Worm (Caenorhabditis elegans) whole organism, L2 larva: ENCODE measurements around the gene F21D9.4.

Experiments used
- F13H6.1 ChIP-seq: sonication (generic microtip); optimal IDR thresholded peaks from 2 replicates; lab custom pipeline; 2016; ENCODE audit warnings: missing genetic modification characterization, missing compliant biosample characterization
- R02D3.7 ChIP-seq: fragments of 150-350 bp; optimal IDR thresholded peaks from 2 replicates; lab custom pipeline; 2014; ENCODE audit warnings: missing biosample characterization, missing genetic modification characterization
- Y55F3AM.14 ChIP-seq: fragments of 200-800 bp; sonication (Bioruptor generic); optimal IDR thresholded peaks from 2 replicates; lab custom pipeline; 2018; ENCODE audit warnings: mild to moderate bottlenecking, missing genetic modification characterization, missing compliant biosample characterization
- alr-1 ChIP-seq: fragments of 150-350 bp; optimal IDR thresholded peaks from 2 replicates; lab custom pipeline; 2014; ENCODE audit warnings: missing biosample characterization, missing genetic modification characterization
- aly-2 ChIP-seq: fragments of 150-350 bp; optimal IDR thresholded peaks from 2 replicates; lab custom pipeline; 2014; ENCODE audit warnings: missing biosample characterization, missing genetic modification characterization
- blmp-1 ChIP-seq: sonication (generic microtip); optimal IDR thresholded peaks from 2 replicates; lab custom pipeline; 2017; ENCODE audit warnings: missing genetic modification characterization, mild to moderate bottlenecking, missing compliant biosample characterization, antibody characterized with exemption, moderate library complexity; ENCODE audit not compliant: insufficient read depth
- ceh-16 ChIP-seq: fragments of 150-350 bp; optimal IDR thresholded peaks from 2 replicates; lab custom pipeline; 2014; ENCODE audit warnings: missing biosample characterization, missing genetic modification characterization
- crh-2 ChIP-seq: sonication (generic microtip); optimal IDR thresholded peaks from 2 replicates; lab custom pipeline; 2017; ENCODE audit warnings: missing biosample characterization, missing genetic modification characterization
- dmd-4 ChIP-seq: sonication (generic microtip); optimal IDR thresholded peaks from 2 replicates; lab custom pipeline; 2017; ENCODE audit warnings: missing biosample characterization, missing genetic modification characterization
- egl-27 ChIP-seq: sonication (generic microtip); optimal IDR thresholded peaks from 3 replicates; lab custom pipeline; 2017; ENCODE audit warnings: missing biosample characterization, missing genetic modification reagents, missing genetic modification characterization
- elt-1 ChIP-seq: fragments of 150-350 bp; optimal IDR thresholded peaks from 2 replicates; lab custom pipeline; 2014; ENCODE audit warnings: missing biosample characterization, missing genetic modification characterization
- fos-1 ChIP-seq: fragments of 150-350 bp; optimal IDR thresholded peaks from 2 replicates; lab custom pipeline; 2014; ENCODE audit warnings: missing biosample characterization, missing genetic modification characterization
- lin-11 ChIP-seq: fragments of 150-350 bp; sonication (generic microtip); optimal IDR thresholded peaks from 2 replicates; lab custom pipeline; 2014; ENCODE audit warnings: missing biosample characterization, missing genetic modification characterization, inconsistent platforms, mixed read lengths
- lin-13 ChIP-seq: fragments of 150-350 bp; optimal IDR thresholded peaks from 2 replicates; lab custom pipeline; 2014; ENCODE audit warnings: missing biosample characterization, missing genetic modification reagents, missing genetic modification characterization
- lin-39 ChIP-seq: fragments of 150-350 bp; optimal IDR thresholded peaks from 2 replicates; lab custom pipeline; 2014; ENCODE audit warnings: missing biosample characterization, missing genetic modification reagents, missing genetic modification characterization
- lsy-2 ChIP-seq, 2 experiments: fragments of 150-350 bp in 1 of 2; sonication (generic microtip) in 1 of 2; optimal IDR thresholded peaks; 2 replicates each; lab custom pipeline; 2014 to 2017; ENCODE audit warnings: missing biosample characterization in 2 of 2, missing genetic modification characterization in 2 of 2
- mbf-1 ChIP-seq: sonication (generic microtip); optimal IDR thresholded peaks from 2 replicates; lab custom pipeline; 2017; ENCODE audit warnings: missing biosample characterization, missing genetic modification characterization
- mdl-1 ChIP-seq, 2 experiments: fragments of 150-350 bp in 1 of 2; sonication (generic microtip) in 1 of 2; optimal IDR thresholded peaks; 2 replicates each; lab custom pipeline; 2017; ENCODE audit warnings: missing biosample characterization in 2 of 2, missing genetic modification characterization in 2 of 2
- nhr-12 ChIP-seq: fragments of 150-350 bp; optimal IDR thresholded peaks from 2 replicates; lab custom pipeline; 2014; ENCODE audit warnings: missing biosample characterization, missing genetic modification characterization
- nhr-21 ChIP-seq: fragments of 150-350 bp; optimal IDR thresholded peaks from 2 replicates; lab custom pipeline; 2014; ENCODE audit warnings: missing biosample characterization, missing genetic modification characterization
- nhr-25 ChIP-seq: fragments of 150-350 bp; sonication (generic microtip); optimal IDR thresholded peaks from 3 replicates; lab custom pipeline; 2014; ENCODE audit warnings: missing biosample characterization, missing genetic modification characterization
- nhr-6 ChIP-seq: fragments of 150-350 bp; optimal IDR thresholded peaks from 2 replicates; lab custom pipeline; 2014; ENCODE audit warnings: missing biosample characterization, missing genetic modification characterization
- peb-1 ChIP-seq: fragments of 150-350 bp; optimal IDR thresholded peaks from 2 replicates; lab custom pipeline; 2014; ENCODE audit warnings: missing biosample characterization, missing genetic modification characterization
- sem-4 ChIP-seq: fragments of 150-350 bp; optimal IDR thresholded peaks from 2 replicates; lab custom pipeline; 2014; ENCODE audit warnings: missing biosample characterization, missing genetic modification reagents, missing genetic modification characterization
- skn-1 ChIP-seq: sonication (generic microtip); optimal IDR thresholded peaks from 2 replicates; lab custom pipeline; 2017; ENCODE audit warnings: missing biosample characterization, missing genetic modification characterization
- sma-3 ChIP-seq: sonication (generic microtip); optimal IDR thresholded peaks from 2 replicates; lab custom pipeline; 2016; ENCODE audit warnings: missing genetic modification reagents, missing genetic modification characterization, missing compliant biosample characterization
- unc-39 ChIP-seq: fragments of 150-350 bp; optimal IDR thresholded peaks from 2 replicates; lab custom pipeline; 2014; ENCODE audit warnings: missing biosample characterization, missing genetic modification characterization
- unc-55 ChIP-seq: fragments of 150-350 bp; sonication (generic microtip); optimal IDR thresholded peaks from 3 replicates; lab custom pipeline; 2014; ENCODE audit warnings: missing biosample characterization, missing genetic modification reagents, missing genetic modification characterization
- unc-62 ChIP-seq: fragments of 150-350 bp; optimal IDR thresholded peaks from 2 replicates; lab custom pipeline; 2014; ENCODE audit warnings: missing biosample characterization, missing genetic modification reagents, missing genetic modification characterization
- zag-1 ChIP-seq: fragments of 150-350 bp; optimal IDR thresholded peaks from 2 replicates; lab custom pipeline; 2014; ENCODE audit warnings: missing biosample characterization, missing genetic modification characterization
- ztf-1 ChIP-seq: fragments of 200-800 bp; sonication (Bioruptor generic); conservative IDR thresholded peaks from 2 replicates; pipeline ENCODE4 v1.3.6; 2022; ENCODE audit warnings: missing genetic modification characterization, missing compliant biosample characterization
- ztf-4 ChIP-seq: fragments of 150-350 bp; optimal IDR thresholded peaks from 2 replicates; lab custom pipeline; 2014; ENCODE audit warnings: missing biosample characterization, missing genetic modification characterization

F21D9.4 gene

DNA sequence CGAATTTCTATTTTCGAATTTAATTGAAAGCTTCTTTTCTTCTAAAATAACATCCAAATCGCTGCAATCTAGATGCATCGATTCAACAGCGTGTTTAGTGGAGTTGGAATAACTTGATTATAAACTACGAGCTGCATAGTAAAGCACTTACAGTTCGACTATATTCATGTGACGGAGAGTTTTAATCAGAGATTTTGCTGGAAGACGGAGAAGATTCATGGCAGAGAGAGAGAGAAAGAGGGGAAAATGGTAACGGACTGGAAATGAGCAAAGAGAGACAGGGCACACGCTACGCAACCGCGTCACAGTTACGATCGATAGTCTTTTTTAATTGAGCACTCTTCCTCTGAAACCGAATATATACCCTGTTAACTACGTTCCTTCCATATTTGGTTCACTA is 20.2 kb upstream of the F21D9.4 start, which contains the start of gene fbxb-116:
TSS of gene fbxb-116 (plus strand) at position 301 of the 400 bp plus-strand sequence.
- TF ChIP-seq nhr-12 (tag; lab: Kevin White, UChicago) (no peak), mdl-1 (tag; optimal IDR thresholded peaks at IDR 0.05; lab: Kevin White, UChicago) (no peak), blmp-1 (tag; lab: Kevin White, UChicago) (no peak), lin-11 (tag; lab: Kevin White, UChicago) (no peak), unc-39 (tag; lab: Kevin White, UChicago) (no peak), Y55F3AM.14 (GFP tag; lab: Kevin White, UChicago) (no peak), lin-39 (tag; lab: Kevin White, UChicago) (no peak), nhr-21 (tag; lab: Kevin White, UChicago) (no peak), lsy-2 (tag; optimal IDR thresholded peaks at IDR 0.05; lab: Kevin White, UChicago) (no peak), nhr-6 (tag; lab: Kevin White, UChicago) (no peak), ceh-16 (tag; lab: Kevin White, UChicago) (no peak), peb-1 (tag; lab: Kevin White, UChicago) (no peak), lin-13 (GFP tag; lab: Kevin White, UChicago) (no peak), ztf-4 (tag; lab: Kevin White, UChicago) (no peak), unc-55 (GFP tag; lab: Kevin White, UChicago) (no peak), R02D3.7 (tag; lab: Kevin White, UChicago) (no peak), sem-4 (tag; lab: Kevin White, UChicago) (no peak), fos-1 (tag; lab: Kevin White, UChicago) (no peak), unc-62 (GFP tag; lab: Kevin White, UChicago) (no peak)
- TF ChIP-seq, all 48 proteins: peak for 0

- TF ChIP-seq unc-55 (GFP tag; lab: Kevin White, UChicago) (no peak), mbf-1 (tag; lab: Kevin White, UChicago) (no peak), aly-2 (tag; lab: Kevin White, UChicago) (no peak), egl-27 (tag; lab: Kevin White, UChicago) (no peak), ztf-1 (no peak)
- TF ChIP-seq, all 48 proteins: peak for 0
These were observed 16.4 kb upstream of the F21D9.4 start, which contains the start of gene fbxb-2 for ce11 chrV:19237204-19237603. fbxb-2 (minus strand) TSS chrV:19237304.

DNA sequence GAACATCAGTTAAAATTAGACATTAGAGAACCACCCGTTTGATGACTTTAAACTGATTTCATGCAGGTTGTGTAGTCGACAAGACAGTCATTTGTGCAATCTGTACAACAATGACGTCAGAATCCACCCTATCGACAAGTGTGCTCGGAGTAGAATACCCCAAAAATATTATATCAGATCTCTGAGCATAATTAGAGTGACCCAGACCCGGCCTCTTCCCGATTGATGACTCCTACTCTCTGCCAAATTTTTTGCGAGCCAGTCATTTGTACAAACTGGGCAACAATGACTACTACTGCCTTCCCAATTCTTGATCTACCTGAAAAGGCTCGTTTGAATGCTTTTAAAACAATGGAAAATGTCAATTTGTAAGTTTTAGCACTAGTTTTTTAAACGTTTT is 13.5 kb upstream of the F21D9.4 start, which contains the start of the genes fbxb-115 and fbxb-1:
TSS of gene fbxb-115 (minus strand) at position 101 of the 400 bp plus-strand sequence.
TSS of gene fbxb-1 (plus strand) at position 226 of the 400 bp plus-strand sequence.
- TF ChIP-seq lin-39 (tag; lab: Kevin White, UChicago) = no peak
- no peak for TF ChIP-seq unc-39 (tag; lab: Kevin White, UChicago)
- no peak for TF ChIP-seq nhr-21 (tag; lab: Kevin White, UChicago)
- TF ChIP-seq nhr-25 = no peak
- TF ChIP-seq zag-1 (tag; lab: Kevin White, UChicago) = no peak
- no peak for TF ChIP-seq ztf-1
- TF ChIP-seq F13H6.1 (tag; lab: Kevin White, UChicago) = no peak
- no peak for TF ChIP-seq skn-1 (tag; lab: Kevin White, UChicago)
- TF ChIP-seq sma-3 (GFP tag; lab: Kevin White, UChicago) = no peak
- no peak for TF ChIP-seq lin-11 (tag; lab: Kevin White, UChicago)

ce11 chrV:19250983-19251382 is 2.6 kb upstream of the F21D9.4 start, which contains the start of gene str-81:
str-81 (minus strand) TSS chrV:19251083.
- TF ChIP-seq blmp-1 (tag; lab: Kevin White, UChicago) = no peak

- TF ChIP-seq elt-1 (tag; lab: Kevin White, UChicago) = no peak
- no peak for TF ChIP-seq nhr-21 (tag; lab: Kevin White, UChicago)
- TF ChIP-seq sem-4 (tag; lab: Kevin White, UChicago) = no peak
- TF ChIP-seq crh-2 (tag; lab: Kevin White, UChicago) = no peak
- no peak for TF ChIP-seq skn-1 (tag; lab: Kevin White, UChicago)
- no peak for TF ChIP-seq ztf-1
- no peak for TF ChIP-seq sma-3 (GFP tag; lab: Kevin White, UChicago)
- no peak for TF ChIP-seq alr-1 (tag; lab: Kevin White, UChicago)
- no peak for TF ChIP-seq dmd-4 (tag; lab: Kevin White, UChicago)
These were observed 1.8 kb upstream of the F21D9.4 start, which contains the start of gene F21D9.11 for ce11 chrV:19251844-19252243. F21D9.11 (plus strand) TSS chrV:19252144.
